1 fruit fly cellular context compared by ENCODE assay signal in the genomic region with DNA sequence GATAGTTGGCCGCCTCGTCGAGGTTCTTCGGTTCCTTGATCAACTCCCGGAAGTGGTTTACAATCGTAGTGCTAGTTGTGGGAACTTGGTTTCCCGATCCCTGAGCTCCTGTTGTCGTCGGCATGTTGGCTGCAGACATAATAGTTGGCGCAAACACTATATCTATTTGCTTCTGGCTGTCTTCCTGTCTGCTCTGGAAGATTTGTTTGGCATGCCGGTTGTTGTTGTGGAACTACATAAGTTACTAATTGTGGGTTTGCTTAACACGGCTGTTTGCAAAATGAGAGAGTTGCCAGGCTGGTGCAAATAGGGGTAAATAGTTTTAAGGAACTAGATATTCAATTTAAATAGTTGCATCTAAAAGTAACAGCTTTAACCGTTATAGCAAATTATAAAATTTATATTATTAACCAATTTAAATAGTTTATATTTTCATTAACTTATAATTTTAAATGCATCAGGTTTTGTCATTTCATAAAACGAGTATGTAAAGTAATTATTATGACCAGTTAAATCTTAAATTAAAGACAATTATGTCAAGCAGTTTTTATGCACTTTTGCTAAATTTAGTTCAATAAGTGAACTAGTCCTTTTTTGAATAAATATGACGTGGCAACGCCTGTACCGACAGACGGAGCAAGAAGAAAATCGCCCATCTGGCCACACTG.
TF ChIP-seq lines count a peak whose summit lies in the region.

A gene (minus strand): TSS at position 287 of the 668 bp plus-strand sequence.
A gene (plus strand): TSS at position 635 of the 668 bp plus-strand sequence.

TF ChIP-seq in whole organism, embryonic, 481 proteins besides CTCF, POLR2A, EP300 and RAD21 (continued from another document and continues in another):
- TF ChIP-seq Meics (GFP tag; optimal IDR thresholded peaks at IDR 0.05; lab: Kevin White, UChicago) = peak; percentile 75
- TF ChIP-seq nau (GFP tag; optimal IDR thresholded peaks at IDR 0.05; lab: Kevin White, UChicago) = no peak
- TF ChIP-seq gt (GFP tag; IDR thresholded peaks at IDR 0.05; lab: Robert Waterston, UW) = no peak
- no peak for TF ChIP-seq CG1024 (GFP tag; IDR thresholded peaks at IDR 0.05; lab: Robert Waterston, UW)
- peak; percentile 53; the same call in 1 of the 2 replicates for TF ChIP-seq esg (GFP tag; conservative IDR thresholded peaks at IDR 0.05; lab: Robert Waterston, UW)
- no peak for TF ChIP-seq Oaz (GFP tag; IDR thresholded peaks at IDR 0.05; lab: Robert Waterston, UW)
- TF ChIP-seq CG34376 (GFP tag; optimal IDR thresholded peaks at IDR 0.05; lab: Kevin White, UChicago) = no peak
- TF ChIP-seq Bgb (GFP tag; IDR thresholded peaks at IDR 0.05; lab: Robert Waterston, UW; ENCODE audit: partially characterized antibody) = no peak
- no peak for TF ChIP-seq Usf (GFP tag; optimal IDR thresholded peaks at IDR 0.05; lab: Kevin White, UChicago)
- TF ChIP-seq CG32532 (GFP tag; IDR thresholded peaks at IDR 0.05; lab: Robert Waterston, UW) = peak; percentile 64; the same call in 1 of the 2 replicates
- TF ChIP-seq CG31441 (GFP tag; IDR thresholded peaks at IDR 0.05; lab: Robert Waterston, UW) = peak; percentile 76
- TF ChIP-seq jumu (GFP tag; optimal IDR thresholded peaks at IDR 0.05; lab: Kevin White, UChicago) = no peak
- peak; percentile 35 for TF ChIP-seq Fer3 (tag; optimal IDR thresholded peaks at IDR 0.05; lab: Kevin White, UChicago)
- TF ChIP-seq tgo (GFP tag; IDR thresholded peaks at IDR 0.05; lab: Robert Waterston, UW) = peak; percentile 38; the same call in 1 of the 3 replicates
- peak; percentile 7; the same call in 1 of the 4 replicates for TF ChIP-seq Gug (GFP tag; IDR thresholded peaks at IDR 0.05; lab: Robert Waterston, UW)
- TF ChIP-seq CG31224 (GFP tag; IDR thresholded peaks at IDR 0.05; lab: Robert Waterston, UW) = no peak
- peak; percentile 80 for TF ChIP-seq CG2678 (tag; optimal IDR thresholded peaks at IDR 0.05; lab: Kevin White, UChicago)
- no peak for TF ChIP-seq CG3838 (GFP tag; optimal IDR thresholded peaks at IDR 0.05; lab: Kevin White, UChicago)
- no peak for TF ChIP-seq CG6254 (GFP tag; optimal IDR thresholded peaks at IDR 0.05; lab: Kevin White, UChicago)
- TF ChIP-seq her (GFP tag; optimal IDR thresholded peaks at IDR 0.05; lab: Kevin White, UChicago) = no peak
- no peak for TF ChIP-seq CG18476 (GFP tag; optimal IDR thresholded peaks at IDR 0.05; lab: Kevin White, UChicago)
- TF ChIP-seq CG12942 (GFP tag; optimal IDR thresholded peaks at IDR 0.05; lab: Kevin White, UChicago) = peak; percentile 72
- TF ChIP-seq HLH3B (GFP tag; IDR thresholded peaks at IDR 0.05; lab: Robert Waterston, UW) = no peak
- no peak for TF ChIP-seq emc (GFP tag; optimal IDR thresholded peaks at IDR 0.05; lab: Kevin White, UChicago)
- peak; percentile 61 for TF ChIP-seq Nf-YC (tag; optimal IDR thresholded peaks at IDR 0.05; lab: Kevin White, UChicago)
- peak; percentile 25 for TF ChIP-seq trh (GFP tag; optimal IDR thresholded peaks at IDR 0.05; lab: Kevin White, UChicago)
- peak; percentile 50 for TF ChIP-seq lmd (GFP tag; IDR thresholded peaks at IDR 0.05; lab: Robert Waterston, UW)
- no peak for TF ChIP-seq mirr (GFP tag; optimal IDR thresholded peaks at IDR 0.05; lab: Kevin White, UChicago)
- TF ChIP-seq abd-A (tag; optimal IDR thresholded peaks at IDR 0.05; lab: Kevin White, UChicago) = no peak
- TF ChIP-seq tin (GFP tag; optimal IDR thresholded peaks at IDR 0.05; lab: Kevin White, UChicago) = peak; percentile 34
- TF ChIP-seq dm (GFP tag; optimal IDR thresholded peaks at IDR 0.05; lab: Kevin White, UChicago) = no peak
- TF ChIP-seq E2f2 (GFP tag; IDR thresholded peaks at IDR 0.05; lab: Robert Waterston, UW) = no peak
- no peak for TF ChIP-seq Side (GFP tag; optimal IDR thresholded peaks at IDR 0.05; lab: Kevin White, UChicago)
- TF ChIP-seq lbe (GFP tag; optimal IDR thresholded peaks at IDR 0.05; lab: Kevin White, UChicago) = no peak
- TF ChIP-seq Mrtf (GFP tag; IDR thresholded peaks at IDR 0.05; lab: Robert Waterston, UW) = no peak
- no peak for TF ChIP-seq CG7987 (GFP tag; optimal IDR thresholded peaks at IDR 0.05; lab: Kevin White, UChicago)
- peak; percentile 44 for TF ChIP-seq CG4617 (GFP tag; optimal IDR thresholded peaks at IDR 0.05; lab: Kevin White, UChicago; ENCODE audit: borderline replicate concordance)
- TF ChIP-seq pita (GFP tag; optimal IDR thresholded peaks at IDR 0.05; lab: Kevin White, UChicago) = no peak
- no peak for TF ChIP-seq tll (GFP tag; optimal IDR thresholded peaks at IDR 0.05; lab: Kevin White, UChicago)
- peak; percentile 80 for TF ChIP-seq grau (tag; optimal IDR thresholded peaks at IDR 0.05; lab: Kevin White, UChicago)
- no peak for TF ChIP-seq Antp (GFP tag; optimal IDR thresholded peaks at IDR 0.05; lab: Kevin White, UChicago)
- TF ChIP-seq p53 (GFP tag; optimal IDR thresholded peaks at IDR 0.05; lab: Kevin White, UChicago) = no peak
- no peak for TF ChIP-seq CG15479 (GFP tag; optimal IDR thresholded peaks at IDR 0.05; lab: Kevin White, UChicago)
- no peak for TF ChIP-seq CG7928 (GFP tag; optimal IDR thresholded peaks at IDR 0.05; lab: Kevin White, UChicago)
- no peak for TF ChIP-seq CG6272 (GFP tag; IDR thresholded peaks at IDR 0.05; lab: Robert Waterston, UW)
- no peak for TF ChIP-seq br (optimal IDR thresholded peaks at IDR 0.05; lab: Kevin White, UChicago)
- peak; percentile 33 for TF ChIP-seq CG8281 (tag; optimal IDR thresholded peaks at IDR 0.05; lab: Kevin White, UChicago)
- TF ChIP-seq CG2199 (GFP tag; IDR thresholded peaks at IDR 0.05; lab: Robert Waterston, UW) = 0 out of 3 replicates have a peak, but pooled peaks have one; percentile 31
- peak; percentile 49; the same call in 1 of the 3 replicates for TF ChIP-seq dysf (GFP tag; IDR thresholded peaks at IDR 0.05; lab: Robert Waterston, UW)
- TF ChIP-seq ssp (GFP tag; IDR thresholded peaks at IDR 0.05; lab: Robert Waterston, UW) = no peak
- peak; percentile 73 for TF ChIP-seq CG30020 (tag; optimal IDR thresholded peaks at IDR 0.05; lab: Kevin White, UChicago)
- TF ChIP-seq sisA (GFP tag; IDR thresholded peaks at IDR 0.05; lab: Robert Waterston, UW) = no peak; the same call in 1 of the 2 replicates
- TF ChIP-seq tx (GFP tag; optimal IDR thresholded peaks at IDR 0.05; lab: Kevin White, UChicago) = no peak
- no peak for TF ChIP-seq ham (GFP tag; IDR thresholded peaks at IDR 0.05; lab: Robert Waterston, UW)
- TF ChIP-seq CG4282 (GFP tag; optimal IDR thresholded peaks at IDR 0.05; lab: Kevin White, UChicago) = no peak
- no peak for TF ChIP-seq h (optimal IDR thresholded peaks at IDR 0.05; lab: Kevin White, UChicago)
- TF ChIP-seq CG30431 (GFP tag; optimal IDR thresholded peaks at IDR 0.05; lab: Kevin White, UChicago) = no peak
- no peak for TF ChIP-seq hbn (GFP tag; IDR thresholded peaks at IDR 0.05; lab: Robert Waterston, UW; ENCODE audit: partially characterized antibody)
- TF ChIP-seq CG13296 (GFP tag; optimal IDR thresholded peaks at IDR 0.05; lab: Kevin White, UChicago) = peak; percentile 48
- TF ChIP-seq Dref (GFP tag; IDR thresholded peaks at IDR 0.05; lab: Robert Waterston, UW) = no peak
- no peak for TF ChIP-seq crc (GFP tag; optimal IDR thresholded peaks at IDR 0.05; lab: Kevin White, UChicago)
- TF ChIP-seq CG6175 (GFP tag; IDR thresholded peaks at IDR 0.05; lab: Robert Waterston, UW) = no peak
- no peak for TF ChIP-seq Drgx (GFP tag; IDR thresholded peaks at IDR 0.05; lab: Robert Waterston, UW)
- TF ChIP-seq CG10209 (GFP tag; optimal IDR thresholded peaks at IDR 0.05; lab: Kevin White, UChicago) = peak; percentile 74
- no peak for TF ChIP-seq CG16813 (GFP tag; IDR thresholded peaks at IDR 0.05; lab: Robert Waterston, UW; ENCODE audit: partially characterized antibody)
- no peak for TF ChIP-seq hb (GFP tag; IDR thresholded peaks at IDR 0.05; lab: Robert Waterston, UW; ENCODE audit: partially characterized antibody)
- TF ChIP-seq ase (GFP tag; IDR thresholded peaks at IDR 0.05; lab: Robert Waterston, UW) = peak; percentile 42; the same call in 1 of the 3 replicates
- TF ChIP-seq Scr (GFP tag; IDR thresholded peaks at IDR 0.05; lab: Robert Waterston, UW; ENCODE audit: partially characterized antibody) = no peak
- no peak for TF ChIP-seq seq (GFP tag; IDR thresholded peaks at IDR 0.05; lab: Robert Waterston, UW)
- no peak for TF ChIP-seq usp (GFP tag; optimal IDR thresholded peaks at IDR 0.05; lab: Kevin White, UChicago)
- TF ChIP-seq cas (GFP tag; IDR thresholded peaks at IDR 0.05; lab: Robert Waterston, UW) = no peak
- no peak for TF ChIP-seq maf-S (GFP tag; optimal IDR thresholded peaks at IDR 0.05; lab: Kevin White, UChicago)
- TF ChIP-seq bowl (GFP tag; IDR thresholded peaks at IDR 0.05; lab: Robert Waterston, UW) = no peak
- TF ChIP-seq CG18262 (tag; optimal IDR thresholded peaks at IDR 0.05; lab: Kevin White, UChicago) = peak; percentile 70
- peak; percentile 51; the same call in 1 of the 2 replicates for TF ChIP-seq CG17328 (GFP tag; IDR thresholded peaks at IDR 0.05; lab: Robert Waterston, UW)
- no peak for TF ChIP-seq GATAe (GFP tag; conservative IDR thresholded peaks at IDR 0.05; lab: Robert Waterston, UW)
- no peak for TF ChIP-seq ash1 (GFP tag; optimal IDR thresholded peaks at IDR 0.05; lab: Kevin White, UChicago)
- peak; percentile 34 for TF ChIP-seq BEAF-32 (GFP tag; optimal IDR thresholded peaks at IDR 0.05; lab: Kevin White, UChicago)
- TF ChIP-seq bbx (GFP tag; IDR thresholded peaks at IDR 0.05; lab: Robert Waterston, UW; ENCODE audit: partially characterized antibody) = no peak
- no peak for TF ChIP-seq sob (GFP tag; IDR thresholded peaks at IDR 0.05; lab: Robert Waterston, UW)
- TF ChIP-seq stc (GFP tag; IDR thresholded peaks at IDR 0.05; lab: Robert Waterston, UW) = no peak
- peak; percentile 25 for TF ChIP-seq YL-1 (GFP tag; optimal IDR thresholded peaks at IDR 0.05; lab: Kevin White, UChicago)
- TF ChIP-seq oc (tag; optimal IDR thresholded peaks at IDR 0.05; lab: Kevin White, UChicago) = no peak
- TF ChIP-seq zf30C (GFP tag; optimal IDR thresholded peaks at IDR 0.05; lab: Kevin White, UChicago) = no peak
- TF ChIP-seq nerfin-1 (tag; optimal IDR thresholded peaks at IDR 0.05; lab: Kevin White, UChicago) = peak; percentile 56
- no peak for TF ChIP-seq shn (GFP tag; optimal IDR thresholded peaks at IDR 0.05; lab: Kevin White, UChicago)
- TF ChIP-seq CG12391 (tag; optimal IDR thresholded peaks at IDR 0.05; lab: Kevin White, UChicago) = peak; percentile 88
- TF ChIP-seq lola (GFP tag; optimal IDR thresholded peaks at IDR 0.05; lab: Kevin White, UChicago) = peak in 1 of 3 experiments; percentile 78
- no peak for TF ChIP-seq Lpt (GFP tag; optimal IDR thresholded peaks at IDR 0.05; lab: Kevin White, UChicago)
- no peak for TF ChIP-seq CG6683 (GFP tag; optimal IDR thresholded peaks at IDR 0.05; lab: Kevin White, UChicago)
- no peak; the same call in 2 of the 3 replicates for TF ChIP-seq croc (GFP tag; conservative IDR thresholded peaks at IDR 0.05; lab: Robert Waterston, UW)
- TF ChIP-seq ab (GFP tag; optimal IDR thresholded peaks at IDR 0.05; lab: Kevin White, UChicago) = no peak
- peak; percentile 99 for TF ChIP-seq CG15514 (GFP tag; optimal IDR thresholded peaks at IDR 0.05; lab: Kevin White, UChicago)
- TF ChIP-seq CG43689 (GFP tag; IDR thresholded peaks at IDR 0.05; lab: Robert Waterston, UW) = no peak
- 0 out of 2 replicates have a peak, but pooled peaks have one; percentile 17 for TF ChIP-seq al (GFP tag; IDR thresholded peaks at IDR 0.05; lab: Robert Waterston, UW)
- no peak for TF ChIP-seq inv (GFP tag; IDR thresholded peaks at IDR 0.05; lab: Robert Waterston, UW; ENCODE audit: partially characterized antibody)
- TF ChIP-seq Dbx (GFP tag; IDR thresholded peaks at IDR 0.05; lab: Robert Waterston, UW) = no peak
- TF ChIP-seq HmgD (GFP tag; optimal IDR thresholded peaks at IDR 0.05; lab: Kevin White, UChicago) = peak; percentile 23
- no peak for TF ChIP-seq CG15011 (GFP tag; optimal IDR thresholded peaks at IDR 0.05; lab: Kevin White, UChicago)
- TF ChIP-seq CG4328 (GFP tag; optimal IDR thresholded peaks at IDR 0.05; lab: Kevin White, UChicago) = peak; percentile 13
- no peak for TF ChIP-seq ftz-f1 (GFP tag; optimal IDR thresholded peaks at IDR 0.05; lab: Kevin White, UChicago)
- 0 out of 2 replicates have a peak, but pooled peaks have one; percentile 20 for TF ChIP-seq wor (GFP tag; IDR thresholded peaks at IDR 0.05; lab: Robert Waterston, UW)
- TF ChIP-seq chinmo (GFP tag; IDR thresholded peaks at IDR 0.05; lab: Robert Waterston, UW; ENCODE audit: partially characterized antibody) = no peak
- no peak for TF ChIP-seq yki (optimal IDR thresholded peaks at IDR 0.05; lab: Kevin White, UChicago)
- no peak for TF ChIP-seq Poxn (GFP tag; IDR thresholded peaks at IDR 0.05; lab: Robert Waterston, UW)
- TF ChIP-seq CG30403 (GFP tag; optimal IDR thresholded peaks at IDR 0.05; lab: Kevin White, UChicago) = peak; percentile 77
- no peak for TF ChIP-seq ato (GFP tag; IDR thresholded peaks at IDR 0.05; lab: Robert Waterston, UW; ENCODE audit: partially characterized antibody)
- TF ChIP-seq Med (GFP tag; lab: Kevin White, UChicago) = peak; percentile 71
- no peak for TF ChIP-seq btn (GFP tag; optimal IDR thresholded peaks at IDR 0.05; lab: Kevin White, UChicago)
- 0 out of 2 replicates have a peak, but pooled peaks have one; percentile 21 for TF ChIP-seq CG10959 (GFP tag; IDR thresholded peaks at IDR 0.05; lab: Robert Waterston, UW)
- peak; percentile 68 for TF ChIP-seq gfzf (GFP tag; optimal IDR thresholded peaks at IDR 0.05; lab: Kevin White, UChicago)
- TF ChIP-seq slou (GFP tag; optimal IDR thresholded peaks at IDR 0.05; lab: Kevin White, UChicago) = no peak
- TF ChIP-seq MBD-R2 (GFP tag; IDR thresholded peaks at IDR 0.05; lab: Robert Waterston, UW) = peak; percentile 48
- TF ChIP-seq Dll (GFP tag; IDR thresholded peaks at IDR 0.05; lab: Robert Waterston, UW; ENCODE audit: partially characterized antibody) = no peak
- TF ChIP-seq dimm (GFP tag; IDR thresholded peaks at IDR 0.05; lab: Robert Waterston, UW) = no peak
- peak; percentile 5 for TF ChIP-seq Hsf (GFP tag; optimal IDR thresholded peaks at IDR 0.05; lab: Kevin White, UChicago)
- TF ChIP-seq CG9876 (GFP tag; optimal IDR thresholded peaks at IDR 0.05; lab: Kevin White, UChicago) = no peak
- no peak for TF ChIP-seq pfk (GFP tag; optimal IDR thresholded peaks at IDR 0.05; lab: Kevin White, UChicago)
- TF ChIP-seq Tbp (GFP tag; optimal IDR thresholded peaks at IDR 0.05; lab: Kevin White, UChicago) = no peak
- TF ChIP-seq CG10462 (GFP tag; optimal IDR thresholded peaks at IDR 0.05; lab: Kevin White, UChicago) = no peak
- TF ChIP-seq Dfd (GFP tag; optimal IDR thresholded peaks at IDR 0.05; lab: Kevin White, UChicago) = no peak
- TF ChIP-seq gem (tag; optimal IDR thresholded peaks at IDR 0.05; lab: Kevin White, UChicago) = peak; percentile 86
- TF ChIP-seq so (GFP tag; IDR thresholded peaks at IDR 0.05; lab: Robert Waterston, UW) = no peak
- peak; percentile 47; the same call in 1 of the 3 replicates for TF ChIP-seq CG34422 (GFP tag; IDR thresholded peaks at IDR 0.05; lab: Robert Waterston, UW)
